Worm (Caenorhabditis elegans): ENCODE data around the gene fbxa-4.

ce11 chrII:2395864-2396263 is 19.5 kb downstream of the fbxa-4 start, which contains the start of gene F16G10.13:
- TF ChIP-seq ztf-11 (tag; optimal IDR thresholded peaks at IDR 0.05) (no peak), ceh-16 (tag; optimal IDR thresholded peaks at IDR 0.05) (no peak), tbx-2 (tag; optimal IDR thresholded peaks at IDR 0.05) (no peak), ZK546.5 (tag; optimal IDR thresholded peaks at IDR 0.05) (no peak), unc-39 (tag; optimal IDR thresholded peaks at IDR 0.05) (no peak)
